Worm (Caenorhabditis elegans) whole organism, mixed stage, embryonic: ENCODE measurements around the gene sdc-2.

Source experiments
- M03D4.4 ChIP-seq: sonication (generic microtip); optimal IDR thresholded peaks from 2 replicates; lab custom pipeline; 2017; ENCODE audit warnings: mild to moderate bottlenecking, missing genetic modification characterization, missing compliant biosample characterization
- bed-3 ChIP-seq: fragments of 200-800 bp; sonication (Bioruptor generic); optimal IDR thresholded peaks from 3 replicates; lab custom pipeline; 2018; ENCODE audit warnings: mild to moderate bottlenecking, missing genetic modification characterization, moderate library complexity, missing compliant biosample characterization
- ceh-39 ChIP-seq: fragments of 150-350 bp; optimal IDR thresholded peaks from 2 replicates; lab custom pipeline; 2014; ENCODE audit warnings: missing biosample characterization, missing genetic modification characterization
- ceh-83 ChIP-seq: fragments of 200-800 bp; sonication (Bioruptor generic); optimal IDR thresholded peaks from 2 replicates; lab custom pipeline; 2018; ENCODE audit warnings: mild to moderate bottlenecking, missing genetic modification characterization, missing compliant biosample characterization
- ces-1 ChIP-seq: fragments of 150-350 bp; optimal IDR thresholded peaks from 2 replicates; lab custom pipeline; 2014; ENCODE audit warnings: missing biosample characterization, missing genetic modification reagents, missing genetic modification characterization
- elt-1 ChIP-seq: sonication (generic microtip); optimal IDR thresholded peaks from 2 replicates; lab custom pipeline; 2017; ENCODE audit warnings: missing genetic modification characterization, mild to moderate bottlenecking, missing compliant biosample characterization, antibody characterized with exemption, moderate library complexity, borderline replicate concordance; ENCODE audit not compliant: insufficient read depth
- elt-3 ChIP-seq: fragments of 150-350 bp; optimal IDR thresholded peaks from 2 replicates; lab custom pipeline; 2014; ENCODE audit warnings: missing biosample characterization, missing genetic modification characterization
- flh-1 ChIP-seq: fragments of 200-800 bp; sonication (Bioruptor generic); optimal IDR thresholded peaks from 2 replicates; lab custom pipeline; 2018; ENCODE audit warnings: mild to moderate bottlenecking, missing genetic modification characterization, moderate library complexity, missing compliant biosample characterization
- hlh-1 ChIP-seq: fragments of 150-350 bp; optimal IDR thresholded peaks from 2 replicates; lab custom pipeline; 2014; ENCODE audit warnings: missing biosample characterization, missing genetic modification reagents, missing genetic modification characterization
- lin-13 ChIP-seq: fragments of 150-350 bp; optimal IDR thresholded peaks from 2 replicates; lab custom pipeline; 2014; ENCODE audit warnings: missing biosample characterization, missing genetic modification characterization
- lin-32 ChIP-seq: fragments of 200-800 bp; sonication (Bioruptor generic); optimal IDR thresholded peaks from 2 replicates; lab custom pipeline; 2018; ENCODE audit warnings: mild to moderate bottlenecking, missing genetic modification characterization, missing compliant biosample characterization
- lsy-2 ChIP-seq: fragments of 150-350 bp; optimal IDR thresholded peaks from 2 replicates; lab custom pipeline; 2014; ENCODE audit warnings: missing biosample characterization, missing genetic modification characterization
- mab-5 ChIP-seq: fragments of 150-350 bp; optimal IDR thresholded peaks from 2 replicates; lab custom pipeline; 2014; ENCODE audit warnings: missing biosample characterization, missing genetic modification characterization
- mep-1 ChIP-seq: fragments of 150-350 bp; optimal IDR thresholded peaks from 2 replicates; lab custom pipeline; 2017; ENCODE audit warnings: missing biosample characterization, missing genetic modification reagents, missing genetic modification characterization, inconsistent platforms
- mls-2 ChIP-seq: sonication (generic microtip); optimal IDR thresholded peaks from 2 replicates; lab custom pipeline; 2016; ENCODE audit warnings: mild to moderate bottlenecking, missing genetic modification characterization, moderate library complexity, missing compliant biosample characterization
- nhr-12 ChIP-seq: fragments of 150-350 bp; optimal IDR thresholded peaks from 2 replicates; lab custom pipeline; 2014; ENCODE audit warnings: missing biosample characterization, missing genetic modification characterization
- nhr-2 ChIP-seq: fragments of 150-350 bp; optimal IDR thresholded peaks from 2 replicates; lab custom pipeline; 2014; ENCODE audit warnings: missing biosample characterization, missing genetic modification characterization
- nhr-237 ChIP-seq: fragments of 150-350 bp; optimal IDR thresholded peaks from 2 replicates; lab custom pipeline; 2014; ENCODE audit warnings: missing biosample characterization, missing genetic modification characterization
- nhr-28 ChIP-seq: fragments of 150-350 bp; optimal IDR thresholded peaks from 2 replicates; lab custom pipeline; 2014; ENCODE audit warnings: missing biosample characterization, missing genetic modification characterization
- nhr-76 ChIP-seq: sonication (generic microtip); optimal IDR thresholded peaks from 2 replicates; lab custom pipeline; 2017; ENCODE audit warnings: missing biosample characterization, missing genetic modification characterization
- pha-4 ChIP-seq: fragments of 150-350 bp; optimal IDR thresholded peaks from 2 replicates; lab custom pipeline; 2018; ENCODE audit warnings: missing biosample characterization, missing genetic modification reagents, missing genetic modification characterization
- sem-2 ChIP-seq: fragments of 200-800 bp; sonication (Bioruptor generic); optimal IDR thresholded peaks from 2 replicates; lab custom pipeline; 2018; ENCODE audit warnings: mild to moderate bottlenecking, missing genetic modification characterization, missing compliant biosample characterization
- snpc-4 ChIP-seq: fragments of 150-350 bp; optimal IDR thresholded peaks from 2 replicates; lab custom pipeline; 2014; ENCODE audit warnings: missing biosample characterization, missing genetic modification characterization
- sptf-1 ChIP-seq: sonication (generic microtip); optimal IDR thresholded peaks from 2 replicates; lab custom pipeline; 2017; ENCODE audit warnings: mild to moderate bottlenecking, missing genetic modification characterization, moderate library complexity, missing compliant biosample characterization
- tbx-8 ChIP-seq: fragments of 200-800 bp; sonication (Bioruptor generic); optimal IDR thresholded peaks from 2 replicates; lab custom pipeline; 2018; ENCODE audit warnings: mild to moderate bottlenecking, missing genetic modification characterization, moderate library complexity, missing compliant biosample characterization
- unc-39 ChIP-seq: fragments of 150-350 bp; optimal IDR thresholded peaks from 2 replicates; lab custom pipeline; 2014; ENCODE audit warnings: missing biosample characterization, missing genetic modification characterization
- unc-62 ChIP-seq: fragments of 150-350 bp; optimal IDR thresholded peaks from 2 replicates; lab custom pipeline; 2014; ENCODE audit warnings: missing biosample characterization, missing genetic modification reagents, missing genetic modification characterization
- zip-8 ChIP-seq: fragments of 150-350 bp; optimal IDR thresholded peaks from 2 replicates; lab custom pipeline; 2014; ENCODE audit warnings: missing biosample characterization, missing genetic modification characterization
- ztf-11 ChIP-seq: fragments of 150-350 bp; optimal IDR thresholded peaks from 2 replicates; lab custom pipeline; 2014; ENCODE audit warnings: missing biosample characterization, missing genetic modification characterization

The sdc-2 gene

DNA sequence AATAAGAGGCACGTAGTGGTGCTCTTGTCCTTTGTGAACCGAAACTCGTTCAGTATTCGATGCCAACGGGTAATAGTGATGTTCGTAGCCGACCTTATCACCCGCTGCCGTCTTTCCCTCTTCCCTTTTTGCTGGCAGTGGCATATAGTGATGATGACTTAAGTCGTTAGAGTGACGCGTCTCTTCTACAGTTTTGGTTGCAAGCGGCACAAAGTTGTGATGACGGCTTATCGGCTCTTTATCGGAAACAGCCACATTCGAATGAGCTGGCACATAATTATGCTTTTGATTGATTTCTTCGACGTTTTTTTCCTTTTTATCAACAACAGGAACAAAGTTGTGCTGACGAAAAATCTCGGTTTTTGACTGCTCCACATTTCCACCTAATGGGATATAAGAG lies 7.1 kb upstream of the sdc-2 start:
- no peak for TF ChIP-seq nhr-237 (tag; lab: Kevin White, UChicago)
- no peak for TF ChIP-seq sem-2 (GFP tag; lab: Kevin White, UChicago)
- TF ChIP-seq ceh-83 (GFP tag; lab: Kevin White, UChicago): no peak
- no peak for TF ChIP-seq mep-1
- no peak for TF ChIP-seq tbx-8 (GFP tag; lab: Kevin White, UChicago)
- no peak for TF ChIP-seq lin-32 (GFP tag; lab: Kevin White, UChicago)
- TF ChIP-seq unc-39 (tag; lab: Kevin White, UChicago): no peak
- no peak for TF ChIP-seq unc-62 (GFP tag; lab: Kevin White, UChicago)
- no peak for TF ChIP-seq flh-1
- TF ChIP-seq elt-3: no peak
- TF ChIP-seq nhr-76 (tag; lab: Kevin White, UChicago): no peak
- no peak for TF ChIP-seq ces-1 (GFP tag; lab: Kevin White, UChicago)

DNA sequence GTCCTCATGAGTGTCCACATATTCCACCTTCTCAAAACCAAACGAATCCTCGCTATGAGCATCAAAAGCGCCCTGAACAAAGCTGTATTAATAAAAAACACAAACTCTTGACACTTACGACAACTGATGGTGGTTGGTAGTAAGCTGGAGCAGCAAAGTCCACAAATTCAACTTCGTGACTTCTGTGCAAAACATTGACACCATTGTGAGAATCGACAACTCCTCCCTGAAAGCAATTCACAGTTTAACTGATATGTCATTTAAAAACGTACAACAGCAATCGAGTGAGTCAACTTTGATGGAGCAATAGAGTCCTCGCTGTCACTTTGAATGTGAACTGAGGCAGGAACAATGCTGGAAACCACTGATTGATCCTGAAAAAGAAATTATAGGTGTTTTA lies 5.1 kb upstream of the sdc-2 start:
- TF ChIP-seq bed-3 (GFP tag; lab: Kevin White, UChicago): no peak
- TF ChIP-seq pha-4: no peak
- TF ChIP-seq ceh-83 (GFP tag; lab: Kevin White, UChicago): no peak
- TF ChIP-seq sptf-1 (tag; lab: Kevin White, UChicago): no peak
- no peak for TF ChIP-seq lin-32 (GFP tag; lab: Kevin White, UChicago)
- no peak for TF ChIP-seq lin-13
- no peak for TF ChIP-seq nhr-28 (tag; lab: Kevin White, UChicago)

DNA sequence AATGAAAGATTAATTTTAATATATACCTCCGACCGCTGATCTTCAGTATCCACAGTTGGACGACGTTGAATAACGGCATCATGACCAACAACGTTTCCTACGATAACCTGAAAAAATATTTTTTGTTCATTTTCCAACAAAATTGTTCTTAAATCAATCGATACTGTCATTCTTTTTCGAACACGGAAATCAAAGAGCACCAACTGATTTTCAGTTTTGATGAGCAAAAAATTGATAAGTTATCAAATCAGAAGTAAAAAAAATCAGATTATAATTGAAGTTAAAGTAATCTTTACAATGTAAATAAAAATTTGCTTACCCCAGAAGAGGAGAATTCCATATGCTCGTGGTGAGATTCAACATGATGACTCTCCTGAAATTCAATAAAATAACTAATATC lies 4.1 kb upstream of the sdc-2 start:
- TF ChIP-seq nhr-28 (tag; lab: Kevin White, UChicago) (no peak), mls-2 (tag; lab: Kevin White, UChicago) (no peak), ceh-39 (tag; lab: Kevin White, UChicago) (no peak), snpc-4 (tag; lab: Kevin White, UChicago) (no peak), lsy-2 (no peak), sptf-1 (tag; lab: Kevin White, UChicago) (no peak), ces-1 (GFP tag; lab: Kevin White, UChicago) (no peak), nhr-76 (tag; lab: Kevin White, UChicago) (no peak), zip-8 (tag; lab: Kevin White, UChicago) (no peak), M03D4.4 (tag; lab: Kevin White, UChicago) (no peak), ztf-11 (tag; lab: Kevin White, UChicago) (no peak), sem-2 (GFP tag; lab: Kevin White, UChicago) (no peak), nhr-2 (tag; lab: Kevin White, UChicago) (no peak), mab-5 (tag; lab: Kevin White, UChicago) (no peak), lin-32 (GFP tag; lab: Kevin White, UChicago) (no peak), elt-3 (no peak)

DNA sequence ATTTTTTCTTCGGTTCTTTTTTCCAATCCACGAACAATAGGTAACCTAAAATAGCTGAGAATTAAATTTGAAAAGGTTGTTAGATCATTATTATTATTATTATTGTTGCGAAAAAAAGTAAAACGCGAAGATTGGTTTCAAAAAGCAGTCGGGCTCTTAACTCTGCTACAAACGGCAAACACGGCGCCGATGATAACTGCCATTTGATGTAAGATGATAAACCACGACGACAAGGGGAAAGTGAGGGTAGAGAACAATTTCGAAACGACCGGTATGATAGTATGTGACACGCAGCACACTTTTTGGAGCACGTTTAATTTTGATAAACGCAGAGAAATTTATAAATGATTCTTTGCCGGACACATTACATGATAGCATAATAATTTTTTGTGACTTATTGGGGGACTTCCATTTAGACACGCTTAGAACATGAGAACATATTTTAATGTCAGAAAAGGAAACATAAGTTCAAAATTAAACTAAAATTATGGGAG lies 3.4 kb upstream of the sdc-2 start, which contains the start of gene hpo-34:
hpo-34 (minus strand) TSS at position 51 of the 494 bp plus-strand sequence.
- TF ChIP-seq ceh-39 (tag; lab: Kevin White, UChicago): no peak
- TF ChIP-seq bed-3 (GFP tag; lab: Kevin White, UChicago): no peak
- no peak for TF ChIP-seq nhr-76 (tag; lab: Kevin White, UChicago)
- TF ChIP-seq hlh-1 (tag; lab: Kevin White, UChicago): no peak
- no peak for TF ChIP-seq ztf-11 (tag; lab: Kevin White, UChicago)
- TF ChIP-seq nhr-28 (tag; lab: Kevin White, UChicago): no peak
- TF ChIP-seq elt-1 (tag; lab: Kevin White, UChicago): no peak
- no peak for TF ChIP-seq mls-2 (tag; lab: Kevin White, UChicago)
- no peak for TF ChIP-seq mab-5 (tag; lab: Kevin White, UChicago)

DNA sequence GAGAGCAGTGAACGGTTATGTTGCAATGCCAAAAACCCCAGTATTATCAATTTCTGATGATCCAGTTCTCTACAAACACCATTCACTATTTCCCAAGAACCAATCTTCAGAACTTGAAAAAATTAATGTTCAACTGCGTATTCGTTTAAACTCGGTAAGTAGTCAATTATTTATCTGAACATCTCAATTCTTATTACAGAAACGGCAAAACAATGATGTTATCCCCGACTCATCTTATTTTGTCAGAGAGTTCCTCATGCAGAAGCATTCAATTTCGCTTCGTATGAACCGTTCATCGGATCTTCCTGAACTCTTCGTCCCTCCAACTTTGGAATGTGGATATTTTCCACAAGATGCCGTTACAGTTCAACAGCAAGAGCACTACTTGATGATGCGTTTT lies 1.2 kb downstream of the sdc-2 start:
- no peak for TF ChIP-seq ceh-39 (tag; lab: Kevin White, UChicago)
- TF ChIP-seq nhr-12 (tag; lab: Kevin White, UChicago): no peak
- TF ChIP-seq ceh-83 (GFP tag; lab: Kevin White, UChicago): no peak
- no peak for TF ChIP-seq nhr-28 (tag; lab: Kevin White, UChicago)
- no peak for TF ChIP-seq ces-1 (GFP tag; lab: Kevin White, UChicago)
- TF ChIP-seq zip-8 (tag; lab: Kevin White, UChicago): no peak
- no peak for TF ChIP-seq pha-4
- TF ChIP-seq unc-39 (tag; lab: Kevin White, UChicago): no peak
